Fruit fly (Drosophila melanogaster): ENCODE measurements around the gene epsilonCOP.

Gene epsilonCOP

dm6 chr2L:6488676-6489140, at the start of gene epsilonCOP, which contains the start of gene KFase (continued):
- TF ChIP-seq CG13287 (GFP tag; IDR thresholded peaks at IDR 0.05; ENCODE audit: partially characterized antibody) = peak; percentile 91
- TF ChIP-seq Doc2 (GFP tag; IDR thresholded peaks at IDR 0.05) = no peak
- TF ChIP-seq sr (GFP tag; IDR thresholded peaks at IDR 0.05) = no peak
- no peak for TF ChIP-seq H15 (GFP tag; IDR thresholded peaks at IDR 0.05)
- TF ChIP-seq CG12155 (GFP tag; optimal IDR thresholded peaks at IDR 0.05) = peak; percentile 58
- no peak for TF ChIP-seq schlank (tag; optimal IDR thresholded peaks at IDR 0.05)
- no peak for TF ChIP-seq wek (GFP tag; optimal IDR thresholded peaks at IDR 0.05)
- peak; percentile 46 for TF ChIP-seq CG9817 (tag; optimal IDR thresholded peaks at IDR 0.05)
- TF ChIP-seq CG7928 (GFP tag; optimal IDR thresholded peaks at IDR 0.05) = peak; percentile 89
- TF ChIP-seq Stat92E (GFP tag; optimal IDR thresholded peaks at IDR 0.05) = no peak
- TF ChIP-seq CG18599 (GFP tag; optimal IDR thresholded peaks at IDR 0.05) = peak; percentile 69
- peak; percentile 39 for TF ChIP-seq B-H2 (GFP tag; optimal IDR thresholded peaks at IDR 0.05)
- TF ChIP-seq CG1832 (GFP tag; optimal IDR thresholded peaks at IDR 0.05) = no peak
- peak; percentile 63 for TF ChIP-seq CG2678 (tag; optimal IDR thresholded peaks at IDR 0.05)
- TF ChIP-seq CG13624 (GFP tag; optimal IDR thresholded peaks at IDR 0.05) = peak; percentile 73
- TF ChIP-seq vnd (GFP tag; IDR thresholded peaks at IDR 0.05; ENCODE audit: partially characterized antibody) = peak; percentile 58
- TF ChIP-seq gt (GFP tag; IDR thresholded peaks at IDR 0.05) = no peak
- no peak for TF ChIP-seq usp (GFP tag; optimal IDR thresholded peaks at IDR 0.05)
- TF ChIP-seq vfl (GFP tag; optimal IDR thresholded peaks at IDR 0.05) = peak; percentile 60
- 0 out of 3 replicates have a peak, but pooled peaks have one; percentile 52 for TF ChIP-seq CG11456 (GFP tag; IDR thresholded peaks at IDR 0.05)
- peak; percentile 23 for TF ChIP-seq D19A (tag; optimal IDR thresholded peaks at IDR 0.05)
- no peak for TF ChIP-seq MTF-1 (GFP tag; optimal IDR thresholded peaks at IDR 0.05; ENCODE audit: borderline replicate concordance)
- TF ChIP-seq gro (GFP tag; optimal IDR thresholded peaks at IDR 0.05) = peak; percentile 49
- TF ChIP-seq ftz-f1 (GFP tag; optimal IDR thresholded peaks at IDR 0.05) = no peak
- TF ChIP-seq Usf (GFP tag; optimal IDR thresholded peaks at IDR 0.05) = no peak
- no peak for TF ChIP-seq CG17568 (GFP tag; optimal IDR thresholded peaks at IDR 0.05)
- TF ChIP-seq Hmr (GFP tag; optimal IDR thresholded peaks at IDR 0.05) = peak; percentile 81
- TF ChIP-seq CG11085 (GFP tag; IDR thresholded peaks at IDR 0.05) = 0 out of 2 replicates have a peak, but pooled peaks have one; percentile 6
- no peak for TF ChIP-seq Rx (GFP tag; IDR thresholded peaks at IDR 0.05)
- peak; percentile 61 for TF ChIP-seq pb (GFP tag; optimal IDR thresholded peaks at IDR 0.05)
- TF ChIP-seq CG10654 (GFP tag; optimal IDR thresholded peaks at IDR 0.05) = peak; percentile 44
- TF ChIP-seq CG16863 (GFP tag; optimal IDR thresholded peaks at IDR 0.05) = peak; percentile 45
- TF ChIP-seq CkIIα-i1 (GFP tag; IDR thresholded peaks at IDR 0.05) = no peak
- peak; percentile 37 for TF ChIP-seq Mad (GFP tag; optimal IDR thresholded peaks at IDR 0.05)
- TF ChIP-seq CG17186 (GFP tag; optimal IDR thresholded peaks at IDR 0.05) = peak; percentile 5
- peak; percentile 20; the same call in 1 of the 2 replicates for TF ChIP-seq CG31224 (GFP tag; IDR thresholded peaks at IDR 0.05)
- peak; percentile 62; the same call in 1 of the 2 replicates for TF ChIP-seq bbx (GFP tag; IDR thresholded peaks at IDR 0.05; ENCODE audit: partially characterized antibody)
- no peak for TF ChIP-seq HLH3B (GFP tag; IDR thresholded peaks at IDR 0.05)
- TF ChIP-seq HLH4C (GFP tag; IDR thresholded peaks at IDR 0.05; ENCODE audit: partially characterized antibody) = peak; percentile 87
- no peak for TF ChIP-seq pfk (GFP tag; optimal IDR thresholded peaks at IDR 0.05)
- no peak for TF ChIP-seq crol (GFP tag; IDR thresholded peaks at IDR 0.05)
- no peak for TF ChIP-seq luna (GFP tag; optimal IDR thresholded peaks at IDR 0.05)
- TF ChIP-seq CG11723 (GFP tag; optimal IDR thresholded peaks at IDR 0.05) = no peak
- TF ChIP-seq CG30403 (GFP tag; optimal IDR thresholded peaks at IDR 0.05) = peak; percentile 77
- TF ChIP-seq ac (GFP tag; optimal IDR thresholded peaks at IDR 0.05) = no peak
- no peak for TF ChIP-seq corto (GFP tag; optimal IDR thresholded peaks at IDR 0.05)
- TF ChIP-seq yki (optimal IDR thresholded peaks at IDR 0.05) = no peak
- peak; percentile 3 for TF ChIP-seq oc (tag; optimal IDR thresholded peaks at IDR 0.05)
- peak; percentile 33 for TF ChIP-seq Deaf1 (tag; optimal IDR thresholded peaks at IDR 0.05)
- peak; percentile 33 for TF ChIP-seq CG1233 (GFP tag; optimal IDR thresholded peaks at IDR 0.05)
- TF ChIP-seq ems (GFP tag; optimal IDR thresholded peaks at IDR 0.05) = no peak

Data from whole organism, embryonic.